Fruit fly (Drosophila melanogaster): Measurements from ENCODE around the gene Pfdn6.

The Pfdn6 gene

DNA sequence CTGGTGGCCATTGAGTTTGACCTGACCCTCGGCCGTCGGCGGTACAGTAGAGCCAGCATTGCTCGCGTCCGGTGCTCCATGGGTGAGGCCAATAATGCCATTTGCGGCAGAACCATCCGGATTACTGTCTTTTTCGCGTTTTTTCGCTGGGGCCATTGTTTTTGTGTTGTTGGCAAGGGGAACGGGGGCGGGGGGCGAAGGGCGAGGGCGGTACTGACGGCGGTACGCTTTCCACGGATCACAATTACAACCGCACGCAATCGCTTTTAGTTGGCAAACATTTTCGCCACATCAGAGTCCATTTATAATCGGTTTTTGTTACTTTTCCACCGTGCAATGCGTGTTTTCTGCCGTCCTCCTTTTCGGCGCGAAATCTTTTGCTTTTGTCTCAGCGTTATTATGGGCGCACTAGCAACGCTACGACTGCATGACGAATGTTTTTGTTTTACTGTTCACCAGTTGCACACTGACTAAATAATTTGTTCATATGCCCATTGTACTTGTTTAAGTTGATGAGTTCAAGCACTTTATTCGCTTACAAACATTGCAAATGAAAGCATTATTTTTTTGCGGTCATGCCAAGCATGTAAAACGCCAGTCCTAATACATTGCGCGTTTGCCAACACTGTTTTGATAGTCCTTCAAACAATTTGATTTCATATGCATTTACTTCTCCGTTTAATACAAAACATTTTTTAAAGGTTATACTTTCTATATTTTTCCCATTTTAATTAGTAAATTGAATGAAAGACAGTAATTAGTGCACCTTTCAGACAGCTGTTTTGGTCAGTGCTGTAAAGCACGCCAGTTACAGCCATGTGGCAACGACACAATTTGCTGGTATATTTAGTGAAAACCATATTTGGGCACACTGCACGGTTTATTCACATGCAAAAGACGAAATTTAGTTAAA lies at the start of gene Pfdn6:
TSS of gene Pfdn6 (plus strand) at position 839 of the 913 bp plus-strand sequence.
- TF ChIP-seq Ets21C (GFP tag; optimal IDR thresholded peaks at IDR 0.05), result peak; percentile 74
- TF ChIP-seq CG7368 (GFP tag; optimal IDR thresholded peaks at IDR 0.05), result no peak
- TF ChIP-seq CG9139 (GFP tag; optimal IDR thresholded peaks at IDR 0.05), result no peak
- TF ChIP-seq Eip78C (GFP tag), result peak; percentile 86
- peak; percentile 74 for TF ChIP-seq eg (GFP tag; IDR thresholded peaks at IDR 0.05)
- TF ChIP-seq Sox102F (GFP tag; optimal IDR thresholded peaks at IDR 0.05), result no peak
- TF ChIP-seq spab (GFP tag; optimal IDR thresholded peaks at IDR 0.05), result no peak
- TF ChIP-seq dsx (GFP tag; optimal IDR thresholded peaks at IDR 0.05; ENCODE audit: poor library complexity, severe bottlenecking), result no peak
- TF ChIP-seq dac (GFP tag; optimal IDR thresholded peaks at IDR 0.05), result no peak
- TF ChIP-seq cyc (GFP tag; optimal IDR thresholded peaks at IDR 0.05), result peak; percentile 78
- no peak for TF ChIP-seq CG11762 (GFP tag; optimal IDR thresholded peaks at IDR 0.05; ENCODE audit: insufficient read depth)
- TF ChIP-seq CG16779 (tag; optimal IDR thresholded peaks at IDR 0.05), result no peak
- no peak for TF ChIP-seq vri (GFP tag; optimal IDR thresholded peaks at IDR 0.05)
- TF ChIP-seq esn (GFP tag; optimal IDR thresholded peaks at IDR 0.05), result peak; percentile 86
- peak; percentile 78 for TF ChIP-seq CG31627 (GFP tag; optimal IDR thresholded peaks at IDR 0.05)
- no peak for TF ChIP-seq OdsH (GFP tag; optimal IDR thresholded peaks at IDR 0.05)
- no peak for TF ChIP-seq Hr38 (GFP tag; optimal IDR thresholded peaks at IDR 0.05)
- TF ChIP-seq Hr39 (GFP tag; optimal IDR thresholded peaks at IDR 0.05), result peak; percentile 83
- no peak for TF ChIP-seq Eip75B (GFP tag; optimal IDR thresholded peaks at IDR 0.05)
- TF ChIP-seq CG3919 (GFP tag; optimal IDR thresholded peaks at IDR 0.05), result no peak
- peak; percentile 16 for TF ChIP-seq CG34406 (GFP tag; optimal IDR thresholded peaks at IDR 0.05)
- no peak for TF ChIP-seq pdm3 (GFP tag; optimal IDR thresholded peaks at IDR 0.05)
- no peak for TF ChIP-seq CG10669 (GFP tag; optimal IDR thresholded peaks at IDR 0.05)
- TF ChIP-seq Gug (GFP tag; IDR thresholded peaks at IDR 0.05), result no peak
- TF ChIP-seq CG3032 (tag; optimal IDR thresholded peaks at IDR 0.05), result peak; percentile 62
- TF ChIP-seq CG10631 (GFP tag; optimal IDR thresholded peaks at IDR 0.05), result no peak
- no peak for TF ChIP-seq fd59A (GFP tag; optimal IDR thresholded peaks at IDR 0.05)
- peak; percentile 27 for TF ChIP-seq Ets96B (tag; optimal IDR thresholded peaks at IDR 0.05)
- peak; percentile 71 for TF ChIP-seq topi (GFP tag; optimal IDR thresholded peaks at IDR 0.05)
- no peak for TF ChIP-seq CG6808 (GFP tag; optimal IDR thresholded peaks at IDR 0.05)
- no peak for TF ChIP-seq CG6854 (GFP tag; optimal IDR thresholded peaks at IDR 0.05)
- TF ChIP-seq Eip93F (GFP tag; optimal IDR thresholded peaks at IDR 0.05), result no peak
- no peak for TF ChIP-seq CG4318 (GFP tag; optimal IDR thresholded peaks at IDR 0.05)
- TF ChIP-seq CG32006 (GFP tag; optimal IDR thresholded peaks at IDR 0.05), result peak; percentile 11
- TF ChIP-seq CG6276 (GFP tag; optimal IDR thresholded peaks at IDR 0.05), result no peak
- TF ChIP-seq fkh (GFP tag; optimal IDR thresholded peaks at IDR 0.05), result no peak
- TF ChIP-seq net (GFP tag; optimal IDR thresholded peaks at IDR 0.05), result no peak
- peak; percentile 36 for TF ChIP-seq CG6792 (GFP tag; optimal IDR thresholded peaks at IDR 0.05)
- TF ChIP-seq CG11902 (GFP tag; optimal IDR thresholded peaks at IDR 0.05), result peak; percentile 68
- TF ChIP-seq CG6163 (GFP tag; IDR thresholded peaks at IDR 0.05), result peak; percentile 69; the same call in 2 of the 3 replicates
- no peak for TF ChIP-seq CG1621 (tag; optimal IDR thresholded peaks at IDR 0.05)
- TF ChIP-seq CG8119 (GFP tag; IDR thresholded peaks at IDR 0.05), result 0 out of 3 replicates have a peak, but pooled peaks have one; percentile 17
- no peak for TF ChIP-seq Hr4 (GFP tag; optimal IDR thresholded peaks at IDR 0.05)
- no peak for TF ChIP-seq achi (GFP tag; optimal IDR thresholded peaks at IDR 0.05)
- peak; percentile 80 for TF ChIP-seq Sox14 (GFP tag; optimal IDR thresholded peaks at IDR 0.05)
- no peak for TF ChIP-seq Lpt (GFP tag; optimal IDR thresholded peaks at IDR 0.05)
- TF ChIP-seq CG15336 (GFP tag; IDR thresholded peaks at IDR 0.05), result peak; percentile 51
- TF ChIP-seq acj6 (GFP tag; optimal IDR thresholded peaks at IDR 0.05), result no peak
- TF ChIP-seq fd85E (GFP tag; optimal IDR thresholded peaks at IDR 0.05), result no peak
- peak in 1 of 2 experiments; percentile 30 for TF ChIP-seq salr (GFP tag; optimal IDR thresholded peaks at IDR 0.05)

Measured in whole organism, prepupa.